Fruit fly (Drosophila melanogaster) whole organism, embryonic: Measurements from ENCODE around the gene alphaSnap.
A peak's percentile ranks its signal among the peaks of the same experiment; 100 is the strongest.

Experiments used
- CG10209 ChIP-seq: fragments of 200-800 bp; sonication (Bioruptor generic); optimal IDR thresholded peaks from 3 replicates; lab custom pipeline; 2017; ENCODE audit warnings: missing biosample characterization, mild to moderate bottlenecking, missing genetic modification characterization, missing genetic modification reagents
- CG10274 ChIP-seq: fragments of 200-800 bp; sonication (Bioruptor generic); optimal IDR thresholded peaks from 3 replicates; lab custom pipeline; 2017; ENCODE audit warnings: missing biosample characterization, mild to moderate bottlenecking, missing genetic modification characterization
- CG11398 ChIP-seq: fragments of 200-800 bp; sonication (Bioruptor generic); optimal IDR thresholded peaks from 2 replicates; lab custom pipeline; 2016; ENCODE audit warnings: missing biosample characterization, missing genetic modification characterization
- CG11560 ChIP-seq: fragments of 200-800 bp; sonication (Bioruptor generic); IDR thresholded peaks from 3 replicates; pipeline ENCODE4 v1.3.6; 2022; ENCODE audit warnings: missing biosample characterization, missing genetic modification characterization
- CG12104 ChIP-seq: fragments of 200-800 bp; sonication (Bioruptor generic); optimal IDR thresholded peaks from 3 replicates; lab custom pipeline; 2016; ENCODE audit warnings: missing biosample characterization, missing genetic modification characterization
- CG12299 ChIP-seq: fragments of 200-800 bp; sonication (Bioruptor generic); optimal IDR thresholded peaks from 2 replicates; lab custom pipeline; 2018; ENCODE audit warnings: missing biosample characterization, mild to moderate bottlenecking, missing genetic modification characterization
- CG13296 ChIP-seq: fragments of 200-800 bp; sonication (Bioruptor generic); optimal IDR thresholded peaks from 3 replicates; lab custom pipeline; 2018; ENCODE audit warnings: missing biosample characterization, mild to moderate bottlenecking, missing genetic modification characterization
- CG13624 ChIP-seq: fragments of 200-800 bp; sonication (Bioruptor generic); optimal IDR thresholded peaks from 2 replicates; lab custom pipeline; 2016; ENCODE audit warnings: missing biosample characterization, missing genetic modification characterization
- CG14860 ChIP-seq: fragments of 200-800 bp; sonication (Bioruptor generic); IDR thresholded peaks from 3 replicates; pipeline ENCODE4 v1.3.6; 2022; ENCODE audit warnings: missing biosample characterization, missing genetic modification characterization; ENCODE audit not compliant: partially characterized antibody
- CG15479 ChIP-seq: fragments of 200-800 bp; sonication (Bioruptor generic); optimal IDR thresholded peaks from 3 replicates; lab custom pipeline; 2019; ENCODE audit warnings: missing biosample characterization, mild to moderate bottlenecking, missing genetic modification characterization, moderate library complexity
- CG17328 ChIP-seq: fragments of 200-800 bp; sonication (Bioruptor generic); IDR thresholded peaks from 2 replicates; pipeline ENCODE4 v1.3.6; 2022; ENCODE audit warnings: missing biosample characterization, missing genetic modification characterization
- CG1832 ChIP-seq: fragments of 200-800 bp; sonication (Bioruptor generic); optimal IDR thresholded peaks from 2 replicates; lab custom pipeline; 2017; ENCODE audit warnings: missing biosample characterization, mild to moderate bottlenecking, missing genetic modification characterization, inconsistent platforms
- CG2199 ChIP-seq: fragments of 200-800 bp; sonication (Bioruptor generic); IDR thresholded peaks from 3 replicates; pipeline ENCODE4 v1.3.6; 2022; ENCODE audit warnings: missing biosample characterization, missing genetic modification characterization
- CG2889 ChIP-seq: fragments of 200-800 bp; sonication (Bioruptor generic); IDR thresholded peaks from 3 replicates; pipeline ENCODE4 v1.3.6; 2022; ENCODE audit warnings: missing biosample characterization, missing genetic modification characterization
- CG30020 ChIP-seq: fragments of 200-800 bp; optimal IDR thresholded peaks from 2 replicates; lab custom pipeline; 2019; ENCODE audit warnings: missing biosample characterization, mild to moderate bottlenecking, missing genetic modification characterization, moderate library complexity
- CG32767 ChIP-seq: fragments of 200-800 bp; sonication (Bioruptor generic); IDR thresholded peaks from 2 replicates; pipeline ENCODE4 v1.3.6; 2022; ENCODE audit warnings: missing biosample characterization, missing genetic modification characterization
- CG3847 ChIP-seq: fragments of 200-800 bp; sonication (Bioruptor generic); IDR thresholded peaks from 2 replicates; pipeline ENCODE4 v1.3.6; 2022; ENCODE audit warnings: missing biosample characterization, missing genetic modification characterization
- CG6272 ChIP-seq: fragments of 200-800 bp; sonication (Bioruptor generic); IDR thresholded peaks from 2 replicates; pipeline ENCODE4 v1.3.6; 2022; ENCODE audit warnings: missing biosample characterization, missing genetic modification characterization
- CG7987 ChIP-seq: fragments of 200-800 bp; sonication (Bioruptor generic); optimal IDR thresholded peaks from 2 replicates; lab custom pipeline; 2018; ENCODE audit warnings: missing biosample characterization, mild to moderate bottlenecking, missing genetic modification characterization, moderate library complexity
- CG8290 ChIP-seq, 3 experiments: fragments of 200-800 bp; sonication (Bioruptor generic); optimal IDR thresholded peaks; 2 replicates each; lab custom pipeline; 2016 to 2019; ENCODE audit warnings: missing biosample characterization in 3 of 3, missing genetic modification characterization in 3 of 3, mild to moderate bottlenecking in 2 of 3, moderate library complexity in 1 of 3
- CG9817 ChIP-seq: fragments of 200-800 bp; sonication (Bioruptor generic); optimal IDR thresholded peaks from 2 replicates; lab custom pipeline; 2018; ENCODE audit warnings: missing biosample characterization, mild to moderate bottlenecking, missing genetic modification characterization, moderate library complexity
- CG9932 ChIP-seq: fragments of 200-800 bp; sonication (Bioruptor generic); IDR thresholded peaks from 2 replicates; pipeline ENCODE4 v1.3.6; 2022; ENCODE audit warnings: missing biosample characterization, missing genetic modification characterization
- Dbx ChIP-seq: fragments of 200-800 bp; sonication (Bioruptor generic); IDR thresholded peaks from 3 replicates; pipeline ENCODE4 v1.3.6; 2022; ENCODE audit warnings: missing biosample characterization, missing genetic modification characterization
- H15 ChIP-seq: fragments of 200-800 bp; sonication (Bioruptor generic); IDR thresholded peaks from 3 replicates; pipeline ENCODE4 v1.3.6; 2022; ENCODE audit warnings: missing biosample characterization, missing genetic modification characterization
- HLH54F ChIP-seq: fragments of 200-800 bp; sonication (Bioruptor generic); optimal IDR thresholded peaks from 3 replicates; lab custom pipeline; 2016; ENCODE audit warnings: missing biosample characterization, missing genetic modification characterization
- MESR4 ChIP-seq: fragments of 200-800 bp; sonication (Bioruptor generic); optimal IDR thresholded peaks from 2 replicates; lab custom pipeline; 2018; ENCODE audit warnings: missing biosample characterization, mild to moderate bottlenecking, missing genetic modification characterization, moderate library complexity
- NC2α ChIP-seq: fragments of 200-800 bp; sonication (Bioruptor generic); optimal IDR thresholded peaks from 2 replicates; lab custom pipeline; 2016; ENCODE audit warnings: missing biosample characterization, missing genetic modification characterization
- Oaz ChIP-seq: fragments of 200-800 bp; sonication (Bioruptor generic); IDR thresholded peaks from 2 replicates; pipeline ENCODE4 v1.3.6; 2022; ENCODE audit warnings: missing biosample characterization, missing genetic modification characterization
- YL-1 ChIP-seq: fragments of 200-800 bp; sonication (Bioruptor generic); optimal IDR thresholded peaks from 3 replicates; lab custom pipeline; 2017; ENCODE audit warnings: missing biosample characterization, mild to moderate bottlenecking, missing genetic modification characterization
- ara ChIP-seq: fragments of 200-800 bp; sonication (Bioruptor generic); IDR thresholded peaks from 2 replicates; pipeline ENCODE4 v1.3.6; 2022; ENCODE audit warnings: missing biosample characterization, missing genetic modification characterization
- az2 ChIP-seq: fragments of 200-800 bp; sonication (Bioruptor generic); optimal IDR thresholded peaks from 3 replicates; lab custom pipeline; 2016; ENCODE audit warnings: missing biosample characterization, missing genetic modification characterization
- cato ChIP-seq: fragments of 200-800 bp; sonication (Bioruptor generic); optimal IDR thresholded peaks from 2 replicates; lab custom pipeline; 2016; ENCODE audit warnings: missing biosample characterization, missing genetic modification characterization, borderline replicate concordance
- crc ChIP-seq: fragments of 200-800 bp; sonication (Bioruptor generic); optimal IDR thresholded peaks from 2 replicates; lab custom pipeline; 2016; ENCODE audit warnings: missing biosample characterization, missing genetic modification characterization
- cwo ChIP-seq: fragments of 200-800 bp; sonication (Bioruptor generic); optimal IDR thresholded peaks from 3 replicates; lab custom pipeline; 2017; ENCODE audit warnings: missing biosample characterization, missing genetic modification characterization, mild to moderate bottlenecking, moderate library complexity, missing genetic modification reagents
- danr ChIP-seq: fragments of 200-800 bp; sonication (Bioruptor generic); IDR thresholded peaks from 2 replicates; pipeline ENCODE4 v1.3.6; 2022; ENCODE audit warnings: missing biosample characterization, missing genetic modification characterization
- esg ChIP-seq: fragments of 200-800 bp; sonication (Bioruptor generic); conservative IDR thresholded peaks from 2 replicates; pipeline ENCODE4 v1.3.6; 2022; ENCODE audit warnings: missing biosample characterization, missing genetic modification characterization
- grau ChIP-seq: fragments of 200-800 bp; optimal IDR thresholded peaks from 3 replicates; lab custom pipeline; 2019; ENCODE audit warnings: missing biosample characterization, mild to moderate bottlenecking, missing genetic modification characterization, moderate library complexity
- hbn ChIP-seq: fragments of 200-800 bp; sonication (Bioruptor generic); IDR thresholded peaks from 2 replicates; pipeline ENCODE4 v1.3.6; 2022; ENCODE audit warnings: missing biosample characterization, missing genetic modification characterization; ENCODE audit not compliant: partially characterized antibody
- jing ChIP-seq: fragments of 200-800 bp; sonication (Bioruptor generic); optimal IDR thresholded peaks from 2 replicates; lab custom pipeline; 2018; ENCODE audit warnings: missing biosample characterization, mild to moderate bottlenecking, missing genetic modification characterization
- klu ChIP-seq: fragments of 200-800 bp; sonication (Bioruptor generic); IDR thresholded peaks from 2 replicates; pipeline ENCODE4 v1.3.6; 2022; ENCODE audit warnings: missing biosample characterization, missing genetic modification characterization
- maf-S ChIP-seq: fragments of 200-800 bp; sonication (Bioruptor generic); optimal IDR thresholded peaks from 2 replicates; lab custom pipeline; 2016; ENCODE audit warnings: missing biosample characterization, missing genetic modification characterization
- mam ChIP-seq: fragments of 200-800 bp; sonication (Bioruptor generic); optimal IDR thresholded peaks from 3 replicates; lab custom pipeline; 2016; ENCODE audit warnings: missing biosample characterization, missing genetic modification characterization
- ranshi ChIP-seq: fragments of 200-800 bp; sonication (Bioruptor generic); IDR thresholded peaks from 2 replicates; pipeline ENCODE4 v1.3.6; 2022; ENCODE audit warnings: missing biosample characterization, missing genetic modification characterization
- repo ChIP-seq: fragments of 200-800 bp; sonication (Bioruptor generic); optimal IDR thresholded peaks from 2 replicates; lab custom pipeline; 2016; ENCODE audit warnings: missing biosample characterization, missing genetic modification characterization
- run ChIP-seq: fragments of 200-800 bp; sonication (Bioruptor generic); optimal IDR thresholded peaks from 3 replicates; lab custom pipeline; 2018; ENCODE audit warnings: missing biosample characterization, mild to moderate bottlenecking, missing genetic modification characterization
- schlank ChIP-seq: fragments of 200-800 bp; sonication (Bioruptor generic); optimal IDR thresholded peaks from 2 replicates; lab custom pipeline; 2018; ENCODE audit warnings: missing biosample characterization, mild to moderate bottlenecking, missing genetic modification characterization
- sens ChIP-seq: fragments of 200-800 bp; sonication (Bioruptor generic); peaks from one replicate; lab custom pipeline; 2016; ENCODE audit warnings: missing biosample characterization, missing genetic modification characterization
- sens-2 ChIP-seq: fragments of 200-800 bp; sonication (Bioruptor generic); IDR thresholded peaks from 2 replicates; pipeline ENCODE4 v1.3.6; 2022; ENCODE audit warnings: missing biosample characterization, missing genetic modification characterization
- tin ChIP-seq: fragments of 200-800 bp; sonication (Bioruptor generic); optimal IDR thresholded peaks from 3 replicates; lab custom pipeline; 2016; ENCODE audit warnings: missing biosample characterization, missing genetic modification characterization
- tna ChIP-seq: fragments of 200-800 bp; sonication (Bioruptor generic); IDR thresholded peaks from 2 replicates; pipeline ENCODE4 v1.3.6; 2022; ENCODE audit warnings: missing biosample characterization, missing genetic modification characterization; ENCODE audit not compliant: partially characterized antibody
- yki ChIP-seq: fragments of >200 bp; optimal IDR thresholded peaks from 3 replicates; lab custom pipeline; 2018
- zen ChIP-seq: fragments of 200-800 bp; sonication (Bioruptor generic); optimal IDR thresholded peaks from 3 replicates; lab custom pipeline; 2018; ENCODE audit warnings: missing biosample characterization, mild to moderate bottlenecking, missing genetic modification characterization, moderate library complexity

Gene alphaSnap

DNA sequence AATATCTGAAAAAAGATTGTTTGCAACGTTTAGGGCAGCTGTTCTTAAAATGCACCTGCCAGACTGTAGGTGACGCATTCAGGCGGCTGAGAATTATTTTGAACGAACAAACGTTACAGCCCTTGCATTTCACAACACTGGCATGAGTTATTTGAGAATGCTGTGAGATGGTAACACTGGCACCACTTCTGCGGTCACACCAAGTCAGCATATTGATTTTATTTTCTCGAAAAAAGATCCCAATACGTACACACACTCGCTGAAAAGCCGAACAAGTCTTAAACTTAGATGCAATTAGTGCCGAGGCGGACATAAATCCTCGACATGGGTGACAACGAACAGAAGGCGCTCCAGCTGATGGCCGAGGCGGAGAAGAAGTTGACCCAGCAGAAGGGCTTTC lies at the start of gene alphaSnap (continued):
- TF ChIP-seq CG7987: no peak
- no peak for TF ChIP-seq CG9817 (tag; lab: Kevin White, UChicago)
- no peak for TF ChIP-seq schlank
- TF ChIP-seq CG15479 (GFP tag; lab: Kevin White, UChicago): no peak
- no peak for TF ChIP-seq Oaz (GFP tag; lab: Robert Waterston, UW)
- no peak for TF ChIP-seq CG13296 (GFP tag; lab: Kevin White, UChicago)
- peak; percentile 37 for TF ChIP-seq az2
- TF ChIP-seq HLH54F (GFP tag; lab: Kevin White, UChicago): peak; percentile 31
- TF ChIP-seq CG8290 (GFP tag; optimal IDR thresholded peaks at IDR 0.05; lab: Kevin White, UChicago): no peak
- peak in 1 of 2 experiments; percentile 73 for TF ChIP-seq CG8290 (tag; optimal IDR thresholded peaks at IDR 0.05; lab: Kevin White, UChicago)
- no peak for TF ChIP-seq sens (GFP tag; lab: Kevin White, UChicago)
- no peak for TF ChIP-seq klu (GFP tag; lab: Robert Waterston, UW)
- TF ChIP-seq cato (GFP tag; lab: Kevin White, UChicago): no peak
- peak; percentile 55 for TF ChIP-seq CG3847 (GFP tag; lab: Robert Waterston, UW)
- TF ChIP-seq MESR4: peak; percentile 96
- no peak for TF ChIP-seq zen (tag; lab: Kevin White, UChicago)
- TF ChIP-seq esg (GFP tag; lab: Robert Waterston, UW): no peak
- no peak for TF ChIP-seq danr (GFP tag; lab: Robert Waterston, UW)
- no peak for TF ChIP-seq CG6272 (GFP tag; lab: Robert Waterston, UW)
- TF ChIP-seq CG17328 (GFP tag; lab: Robert Waterston, UW): no peak
- no peak for TF ChIP-seq jing (GFP tag; lab: Kevin White, UChicago)
- no peak for TF ChIP-seq sens-2 (GFP tag; lab: Robert Waterston, UW)
- TF ChIP-seq CG13624 (GFP tag; lab: Kevin White, UChicago): peak; percentile 25
- peak; percentile 33; the same call in 1 of the 3 replicates for TF ChIP-seq Dbx (GFP tag; lab: Robert Waterston, UW)
- no peak for TF ChIP-seq repo (GFP tag; lab: Kevin White, UChicago)
- peak; percentile 90 for TF ChIP-seq YL-1 (GFP tag; lab: Kevin White, UChicago)
- no peak for TF ChIP-seq CG12299 (tag; lab: Kevin White, UChicago)
- peak; percentile 46; the same call in 1 of the 2 replicates for TF ChIP-seq hbn (GFP tag; lab: Robert Waterston, UW)
- TF ChIP-seq CG2199 (GFP tag; lab: Robert Waterston, UW): no peak
- no peak for TF ChIP-seq crc (GFP tag; lab: Kevin White, UChicago)
- TF ChIP-seq NC2α: no peak
- no peak for TF ChIP-seq ranshi (GFP tag; lab: Robert Waterston, UW)
- 0 out of 2 replicates have a peak, but pooled peaks have one; percentile 44 for TF ChIP-seq CG32767 (GFP tag; lab: Robert Waterston, UW)
- no peak for TF ChIP-seq CG12104
- TF ChIP-seq CG14860: no peak
- TF ChIP-seq grau (tag; lab: Kevin White, UChicago): peak; percentile 42
- TF ChIP-seq cwo (GFP tag; lab: Kevin White, UChicago): no peak
- no peak for TF ChIP-seq CG11398 (GFP tag; lab: Kevin White, UChicago)
- TF ChIP-seq run: no peak
- TF ChIP-seq CG30020 (tag; lab: Kevin White, UChicago): peak; percentile 41
- TF ChIP-seq mam (GFP tag; lab: Kevin White, UChicago): peak; percentile 31
- peak; percentile 19 for TF ChIP-seq CG10209
- no peak for TF ChIP-seq CG10274 (GFP tag; lab: Kevin White, UChicago)
- TF ChIP-seq yki (lab: Kevin White, UChicago): no peak
- no peak for TF ChIP-seq tna (GFP tag; lab: Robert Waterston, UW)
- TF ChIP-seq CG11560: no peak
- no peak for TF ChIP-seq CG2889 (GFP tag; lab: Robert Waterston, UW)
- 0 out of 3 replicates have a peak, but pooled peaks have one; percentile 30 for TF ChIP-seq H15 (GFP tag; lab: Robert Waterston, UW)
- TF ChIP-seq CG1832 (GFP tag; lab: Kevin White, UChicago): no peak
- TF ChIP-seq maf-S: peak; percentile 14
- no peak for TF ChIP-seq tin (GFP tag; lab: Kevin White, UChicago)
- 0 out of 2 replicates have a peak, but pooled peaks have one; percentile 10 for TF ChIP-seq ara (GFP tag; lab: Robert Waterston, UW)
- peak; percentile 43; the same call in 1 of the 2 replicates for TF ChIP-seq CG9932 (GFP tag; lab: Robert Waterston, UW)
